Fruit fly (Drosophila melanogaster): Measurements from ENCODE around the gene CG13280.

CG13280 gene

dm6 chr2L:16818335-16818973, 2.4 kb downstream of the CG13280 start (continued):
- no peak for TF ChIP-seq C15 (GFP tag; IDR thresholded peaks at IDR 0.05)
- peak; percentile 21 for TF ChIP-seq cg (GFP tag; optimal IDR thresholded peaks at IDR 0.05)
- peak; percentile 64 for TF ChIP-seq gem (tag; optimal IDR thresholded peaks at IDR 0.05)
- peak; percentile 42; the same call in 1 of the 3 replicates for TF ChIP-seq row (GFP tag; IDR thresholded peaks at IDR 0.05)
- no peak for TF ChIP-seq CG11398 (GFP tag; optimal IDR thresholded peaks at IDR 0.05)
- no peak for TF ChIP-seq CG17912 (GFP tag; optimal IDR thresholded peaks at IDR 0.05)
- no peak for TF ChIP-seq tna (GFP tag; IDR thresholded peaks at IDR 0.05; ENCODE audit: partially characterized antibody)
- no peak for TF ChIP-seq CG10274 (GFP tag; optimal IDR thresholded peaks at IDR 0.05)
- peak; percentile 62 for TF ChIP-seq Blimp-1 (GFP tag; optimal IDR thresholded peaks at IDR 0.05)
- no peak for TF ChIP-seq tap (tag; optimal IDR thresholded peaks at IDR 0.05)
- peak; percentile 58 for TF ChIP-seq Xrp1 (GFP tag; IDR thresholded peaks at IDR 0.05)
- TF ChIP-seq kay (GFP tag; optimal IDR thresholded peaks at IDR 0.05), result peak; percentile 24
- TF ChIP-seq gfzf (GFP tag; optimal IDR thresholded peaks at IDR 0.05), result no peak
- no peak for TF ChIP-seq CG12071 (GFP tag; optimal IDR thresholded peaks at IDR 0.05)
- TF ChIP-seq CG11085 (GFP tag; IDR thresholded peaks at IDR 0.05), result no peak
- TF ChIP-seq CG9437 (GFP tag; optimal IDR thresholded peaks at IDR 0.05), result peak; percentile 21
- TF ChIP-seq fd96Cb (tag; optimal IDR thresholded peaks at IDR 0.05), result peak; percentile 37
- TF ChIP-seq Aef1 (GFP tag; IDR thresholded peaks at IDR 0.05), result no peak
- no peak for TF ChIP-seq tup (GFP tag; optimal IDR thresholded peaks at IDR 0.05)
- TF ChIP-seq BEAF-32 (GFP tag; optimal IDR thresholded peaks at IDR 0.05), result no peak
- TF ChIP-seq CG30403 (GFP tag; optimal IDR thresholded peaks at IDR 0.05), result peak; percentile 35
- TF ChIP-seq CG8388 (GFP tag; optimal IDR thresholded peaks at IDR 0.05), result peak; percentile 50
- no peak for TF ChIP-seq bigmax (GFP tag; optimal IDR thresholded peaks at IDR 0.05)
- TF ChIP-seq CG17328 (GFP tag; IDR thresholded peaks at IDR 0.05), result peak; percentile 34; the same call in 1 of the 2 replicates
- peak; percentile 43 for TF ChIP-seq CG17829 (tag; optimal IDR thresholded peaks at IDR 0.05)
- TF ChIP-seq H2.0 (GFP tag; IDR thresholded peaks at IDR 0.05), result no peak
- no peak for TF ChIP-seq Ravus (GFP tag; IDR thresholded peaks at IDR 0.05)
- TF ChIP-seq pho (GFP tag; optimal IDR thresholded peaks at IDR 0.05), result no peak
- no peak for TF ChIP-seq lilli (GFP tag; optimal IDR thresholded peaks at IDR 0.05)
- TF ChIP-seq Dad (GFP tag; optimal IDR thresholded peaks at IDR 0.05), result no peak
- no peak for TF ChIP-seq CG5245 (GFP tag; optimal IDR thresholded peaks at IDR 0.05)
- TF ChIP-seq CG12391 (tag; optimal IDR thresholded peaks at IDR 0.05), result peak; percentile 32
- peak; percentile 21 for TF ChIP-seq PHDP (tag; optimal IDR thresholded peaks at IDR 0.05)
- TF ChIP-seq luna (GFP tag; optimal IDR thresholded peaks at IDR 0.05), result no peak
- no peak for TF ChIP-seq CG16815 (GFP tag; optimal IDR thresholded peaks at IDR 0.05)
- no peak for TF ChIP-seq aop (GFP tag; IDR thresholded peaks at IDR 0.05)
- no peak for TF ChIP-seq CG6654 (GFP tag; optimal IDR thresholded peaks at IDR 0.05)
- TF ChIP-seq shn (GFP tag; optimal IDR thresholded peaks at IDR 0.05), result no peak
- TF ChIP-seq sens-2 (GFP tag; IDR thresholded peaks at IDR 0.05), result no peak
- no peak for TF ChIP-seq hb (GFP tag; IDR thresholded peaks at IDR 0.05; ENCODE audit: partially characterized antibody)
- TF ChIP-seq CG17802 (tag; optimal IDR thresholded peaks at IDR 0.05), result peak; percentile 5
- TF ChIP-seq fd64A (GFP tag; optimal IDR thresholded peaks at IDR 0.05), result no peak
- peak; percentile 43 for TF ChIP-seq Sox102F (GFP tag; optimal IDR thresholded peaks at IDR 0.05)
- TF ChIP-seq CG4404 (GFP tag; IDR thresholded peaks at IDR 0.05), result no peak
- no peak for TF ChIP-seq sima (GFP tag; optimal IDR thresholded peaks at IDR 0.05)
- no peak for TF ChIP-seq Camta (GFP tag; optimal IDR thresholded peaks at IDR 0.05)
- TF ChIP-seq Dip2 (GFP tag; IDR thresholded peaks at IDR 0.05), result no peak
- TF ChIP-seq slou (GFP tag; optimal IDR thresholded peaks at IDR 0.05), result no peak
- peak; percentile 53 for TF ChIP-seq dmrt99B (tag; optimal IDR thresholded peaks at IDR 0.05)
- TF ChIP-seq her (GFP tag; optimal IDR thresholded peaks at IDR 0.05), result no peak
- peak; percentile 21 for TF ChIP-seq crc (GFP tag; optimal IDR thresholded peaks at IDR 0.05)

Data from whole organism, embryonic.